Fruit fly (Drosophila melanogaster) whole organism: ENCODE results near the gene Aasdh.

Experiments
- CG8478 ChIP-seq: fragments of >200 bp; optimal IDR thresholded peaks from 2 replicates; lab custom pipeline; 2018; ENCODE audit warnings: inconsistent platforms
- Dll ChIP-seq: fragments of >200 bp; optimal IDR thresholded peaks from 2 replicates; lab custom pipeline; 2017
- EcR ChIP-seq, 2 experiments: fragments of >200 bp; optimal IDR thresholded peaks; 2 replicates each; lab custom pipeline; 2017; ENCODE audit warnings: missing biosample characterization in 2 of 2, missing genetic modification characterization in 2 of 2, missing genetic modification reagents in 2 of 2
- pan ChIP-seq: fragments of >200 bp; optimal IDR thresholded peaks from 2 replicates; lab custom pipeline; 2017
- psq ChIP-seq: fragments of >200 bp; optimal IDR thresholded peaks from 2 replicates; lab custom pipeline; 2017
- usp ChIP-seq: fragments of >200 bp; optimal IDR thresholded peaks from 2 replicates; lab custom pipeline; 2017; ENCODE audit warnings: missing biosample characterization, missing genetic modification characterization, mixed read lengths

The Aasdh gene

dm6 chr2L:8449358-8449757 lies at the start of gene Aasdh:
TSS of gene Aasdh (minus strand) at chr2L:8449576.
- TF ChIP-seq Dll (lab: Kevin White, UChicago) (no peak), usp (GFP tag; lab: Kevin White, UChicago) (no peak), pan (lab: Kevin White, UChicago) (no peak), EcR (GFP tag; optimal IDR thresholded peaks at IDR 0.05; lab: Kevin White, UChicago) (no peak), psq (no peak), CG8478 (lab: Kevin White, UChicago) (no peak)

- TF ChIP-seq pan (lab: Kevin White, UChicago) (no peak), Dll (lab: Kevin White, UChicago) (no peak), psq (no peak), EcR (GFP tag; optimal IDR thresholded peaks at IDR 0.05; lab: Kevin White, UChicago) (no peak), CG8478 (lab: Kevin White, UChicago) (no peak), usp (GFP tag; lab: Kevin White, UChicago) (no peak)
Observed at dm6 chr2L:8496269-8496668, 46.9 kb upstream of the Aasdh start, which contains the start of gene Bace. TSS of gene Bace (minus strand) at chr2L:8496307.

dm6 chr2L:8490439-8490838 lies 41.1 kb upstream of the Aasdh start, which contains the start of gene CG43400:
TSS of gene CG43400 (plus strand) at chr2L:8490739.
- TF ChIP-seq usp (GFP tag; lab: Kevin White, UChicago) (no peak), CG8478 (lab: Kevin White, UChicago) (no peak), psq (no peak), EcR (GFP tag; optimal IDR thresholded peaks at IDR 0.05; lab: Kevin White, UChicago) (no peak), Dll (lab: Kevin White, UChicago) (no peak), pan (lab: Kevin White, UChicago) (no peak)

DNA sequence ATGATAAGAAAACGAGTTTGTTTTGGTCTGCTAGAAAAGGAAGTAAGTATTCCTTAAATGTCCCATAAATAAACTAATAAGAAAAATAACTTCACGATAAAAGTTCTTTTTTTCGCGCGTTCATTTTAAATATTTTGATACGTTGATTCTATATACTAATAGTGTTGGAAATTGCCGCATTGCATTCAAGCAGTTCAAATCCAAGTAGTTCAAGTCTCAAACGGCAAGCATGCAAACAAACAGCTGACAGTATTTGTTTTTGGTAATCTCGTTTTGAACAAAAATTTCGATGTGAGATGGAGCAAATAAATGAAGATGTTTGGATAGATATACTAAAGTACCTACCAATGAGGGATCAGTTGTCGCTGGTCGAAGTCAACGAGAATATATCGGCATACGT lies 39.4 kb upstream of the Aasdh start, which contains the start of gene CG13088:
TSS of gene CG13088 (plus strand) at position 247 of the 400 bp plus-strand sequence.
- TF ChIP-seq pan (lab: Kevin White, UChicago), result no peak
- TF ChIP-seq Dll (lab: Kevin White, UChicago), result no peak
- no peak for TF ChIP-seq psq
- no peak for TF ChIP-seq usp (GFP tag; lab: Kevin White, UChicago)
- no peak for TF ChIP-seq EcR (GFP tag; optimal IDR thresholded peaks at IDR 0.05; lab: Kevin White, UChicago)
- TF ChIP-seq CG8478 (lab: Kevin White, UChicago), result no peak

dm6 chr2L:8485562-8485961 lies 36.2 kb upstream of the Aasdh start:
- no peak for TF ChIP-seq Dll (lab: Kevin White, UChicago)
- TF ChIP-seq CG8478 (lab: Kevin White, UChicago), result no peak
- TF ChIP-seq psq, result no peak
- TF ChIP-seq pan (lab: Kevin White, UChicago), result no peak
- no peak for TF ChIP-seq usp (GFP tag; lab: Kevin White, UChicago)
- no peak for TF ChIP-seq EcR (GFP tag; optimal IDR thresholded peaks at IDR 0.05; lab: Kevin White, UChicago)

dm6 chr2L:8481623-8482424 lies 32.4 kb upstream of the Aasdh start, which contains the start of gene CG43796:
TSS of gene CG43796 (plus strand) at chr2L:8482374.
- TF ChIP-seq Dll (lab: Kevin White, UChicago), result no peak
- TF ChIP-seq psq, result no peak
- TF ChIP-seq EcR (GFP tag; optimal IDR thresholded peaks at IDR 0.05; lab: Kevin White, UChicago), result no peak

DNA sequence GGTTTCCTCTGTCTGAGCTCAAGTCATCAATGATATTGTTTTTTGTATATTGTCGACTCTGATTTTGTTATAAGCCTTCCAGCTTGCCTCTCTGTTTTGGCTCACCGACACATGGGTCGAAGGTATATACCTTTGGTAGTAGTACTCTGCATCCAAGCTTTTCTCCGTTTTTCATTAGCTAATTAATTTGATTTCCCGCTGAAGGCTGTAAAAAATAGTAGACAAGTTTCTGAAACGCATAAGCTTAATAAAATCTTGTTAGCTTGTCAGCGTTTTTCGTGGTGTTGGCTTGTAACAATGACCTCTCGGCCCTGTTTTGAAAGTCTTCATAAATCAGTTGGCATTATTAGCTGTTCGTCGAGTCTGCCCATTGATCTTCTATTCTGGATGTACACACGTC lies 31.4 kb upstream of the Aasdh start:
- TF ChIP-seq usp (GFP tag; lab: Kevin White, UChicago) (no peak), CG8478 (lab: Kevin White, UChicago) (no peak), Dll (lab: Kevin White, UChicago) (no peak), EcR (GFP tag; optimal IDR thresholded peaks at IDR 0.05; lab: Kevin White, UChicago) (no peak), pan (lab: Kevin White, UChicago) (no peak), psq (no peak)

DNA sequence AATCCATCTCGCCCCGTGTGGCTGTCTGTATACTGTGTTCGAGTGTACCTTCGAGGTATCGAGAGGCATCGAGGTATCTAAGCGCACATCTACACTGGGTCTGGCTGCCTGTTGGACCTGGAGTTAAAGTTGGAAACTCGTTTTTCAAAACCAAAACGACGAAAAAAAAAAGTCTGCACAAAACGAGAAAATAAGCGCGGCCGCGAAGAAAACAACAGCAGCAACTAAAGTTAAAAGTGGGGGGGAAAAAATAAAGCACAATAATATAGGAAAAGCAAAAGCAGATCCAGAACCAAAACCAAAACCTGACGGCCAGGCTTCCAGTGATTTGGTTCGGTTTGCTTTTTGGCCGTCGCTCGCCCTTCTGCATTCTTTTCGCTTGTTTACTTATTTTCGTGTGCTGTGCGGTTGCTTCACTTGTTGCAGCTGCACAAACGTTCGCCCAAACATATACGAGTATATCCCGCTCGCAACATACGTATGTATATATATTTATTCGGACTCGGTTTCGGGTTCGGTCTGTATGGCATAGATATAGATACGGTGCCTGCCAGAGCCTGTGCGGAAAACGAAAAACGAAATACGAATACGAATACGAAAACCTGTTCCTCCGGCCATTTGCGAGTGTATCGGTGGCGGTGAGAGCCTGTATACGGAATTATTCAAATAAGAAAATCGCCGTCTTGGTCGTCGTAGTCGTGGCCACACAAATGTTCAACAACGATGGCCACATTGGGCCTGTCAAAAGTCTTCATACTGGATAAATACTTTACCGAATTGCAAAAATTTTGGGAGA lies 29.7 kb upstream of the Aasdh start:
- TF ChIP-seq Dll (lab: Kevin White, UChicago) (no peak), CG8478 (lab: Kevin White, UChicago) (no peak), psq (no peak), pan (lab: Kevin White, UChicago) (no peak)

- TF ChIP-seq Dll (lab: Kevin White, UChicago) (peak; percentile 50), psq (no peak)
Observed at dm6 chr2L:8478379-8478778, 29.0 kb upstream of the Aasdh start.

DNA sequence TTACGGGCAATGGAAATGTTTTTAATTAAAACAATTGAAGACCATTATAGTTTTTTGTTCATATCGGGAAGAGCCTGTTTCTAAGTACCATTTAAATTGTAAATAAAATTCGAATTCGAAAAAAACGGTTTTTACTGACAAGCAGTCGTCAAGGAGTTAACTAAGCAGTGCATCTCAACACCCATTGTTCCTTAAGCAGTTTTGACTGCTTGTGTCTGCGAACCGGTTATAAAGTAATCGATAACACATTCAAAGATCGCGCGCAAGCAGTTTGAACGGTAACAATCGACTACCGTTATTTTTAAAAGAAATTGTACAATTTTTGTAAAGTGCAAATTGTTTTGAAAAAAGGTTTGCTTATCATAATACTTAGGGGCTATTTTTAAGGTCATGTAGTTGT lies 28.6 kb upstream of the Aasdh start:
- TF ChIP-seq Dll (lab: Kevin White, UChicago) (no peak), psq (no peak), pan (lab: Kevin White, UChicago) (no peak), usp (GFP tag; lab: Kevin White, UChicago) (no peak)

DNA sequence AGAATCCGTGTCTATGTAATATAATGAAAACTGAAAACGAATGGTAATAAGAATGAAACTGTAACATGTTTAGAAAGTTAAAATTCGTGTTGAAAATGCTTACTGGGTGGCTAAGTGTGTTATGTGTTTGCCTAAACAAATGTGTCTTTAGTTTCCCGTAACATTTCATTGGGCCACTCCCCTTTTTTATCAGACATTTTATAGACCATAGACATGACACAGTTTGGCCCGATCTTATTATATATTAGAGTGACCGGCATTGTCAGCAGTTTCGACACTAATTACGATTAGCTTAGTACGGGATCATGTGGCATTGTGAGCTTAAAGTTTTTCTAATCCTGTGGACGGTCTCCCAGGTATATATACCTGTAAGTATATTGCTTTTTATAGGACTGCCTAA lies 27.7 kb upstream of the Aasdh start, which contains the start of gene CheA29a:
TSS of gene CheA29a (plus strand) at position 301 of the 400 bp plus-strand sequence.
- TF ChIP-seq EcR (GFP tag; optimal IDR thresholded peaks at IDR 0.05; lab: Kevin White, UChicago) (no peak), pan (lab: Kevin White, UChicago) (no peak), Dll (lab: Kevin White, UChicago) (no peak), CG8478 (lab: Kevin White, UChicago) (no peak), psq (no peak), usp (GFP tag; lab: Kevin White, UChicago) (no peak)
